Fruit fly (Drosophila melanogaster) whole organism, wandering third instar larva: ENCODE measurements around the gene SmydA-9.

ENCODE experiments used
- CG32264 ChIP-seq: fragments of 200-800 bp; sonication (Bioruptor generic); optimal IDR thresholded peaks from 2 replicates; lab custom pipeline; 2016; ENCODE audit warnings: missing biosample characterization, missing genetic modification characterization
- CG9705 ChIP-seq: fragments of 200-800 bp; sonication (Bioruptor generic); optimal IDR thresholded peaks from 2 replicates; lab custom pipeline; 2018; ENCODE audit warnings: missing biosample characterization, mild to moderate bottlenecking, missing genetic modification characterization
- CrebA ChIP-seq: fragments of 200-800 bp; sonication (Bioruptor generic); optimal IDR thresholded peaks from 2 replicates; lab custom pipeline; 2016; ENCODE audit warnings: missing biosample characterization, mild to moderate bottlenecking, missing genetic modification characterization, borderline replicate concordance
- Dfd ChIP-seq: fragments of >200 bp; optimal IDR thresholded peaks from 2 replicates; lab custom pipeline; 2017; ENCODE audit warnings: missing biosample characterization, missing genetic modification characterization
- Dif ChIP-seq: fragments of 200-275, 200-300 bp; sonication (Bioruptor generic); optimal IDR thresholded peaks from 2 replicates; lab custom pipeline; 2018; ENCODE audit warnings: missing biosample characterization, missing genetic modification characterization; ENCODE audit not compliant: partially characterized antibody
- GATAd ChIP-seq: sonication (Bioruptor generic); optimal IDR thresholded peaks from 2 replicates; lab custom pipeline; 2016; ENCODE audit warnings: missing biosample characterization, missing genetic modification characterization
- HLH106 ChIP-seq: fragments of 200-800 bp; optimal IDR thresholded peaks from 3 replicates; lab custom pipeline; 2019; ENCODE audit warnings: missing biosample characterization, mild to moderate bottlenecking, missing genetic modification characterization, moderate library complexity
- Hnf4 ChIP-seq: fragments of 200-800 bp; sonication (Bioruptor generic); optimal IDR thresholded peaks from 2 replicates; lab custom pipeline; 2016; ENCODE audit warnings: missing biosample characterization, mild to moderate bottlenecking, missing genetic modification characterization
- Hr78 ChIP-seq: fragments of >200 bp; optimal IDR thresholded peaks from 2 replicates; lab custom pipeline; 2017; ENCODE audit warnings: missing biosample characterization, missing genetic modification characterization
- Hr83 ChIP-seq: fragments of 200-300 bp; sonication (Bioruptor generic); optimal IDR thresholded peaks from 2 replicates; lab custom pipeline; 2016; ENCODE audit warnings: missing biosample characterization, mild to moderate bottlenecking, missing genetic modification characterization, moderate library complexity; ENCODE audit not compliant: poor library complexity, severe bottlenecking
- Jra ChIP-seq: sonication (Bioruptor generic); optimal IDR thresholded peaks from 2 replicates; lab custom pipeline; 2016; ENCODE audit warnings: missing biosample characterization, missing genetic modification characterization
- Mio ChIP-seq: sonication (Bioruptor generic); optimal IDR thresholded peaks from 2 replicates; lab custom pipeline; 2016; ENCODE audit warnings: missing biosample characterization, missing genetic modification characterization
- Myc ChIP-seq: fragments of >200 bp; optimal IDR thresholded peaks from 2 replicates; lab custom pipeline; 2017
- N ChIP-seq: fragments of >200 bp; optimal IDR thresholded peaks from 2 replicates; lab custom pipeline; 2018; ENCODE audit warnings: missing biosample characterization, missing external identifiers, missing genetic modification characterization
- OdsH ChIP-seq: fragments of 200-800 bp; sonication (Bioruptor generic); optimal IDR thresholded peaks from 2 replicates; lab custom pipeline; 2016; ENCODE audit warnings: missing biosample characterization, mild to moderate bottlenecking, missing genetic modification characterization
- Rel ChIP-seq, 2 experiments: fragments of 200-800 bp; sonication (Bioruptor generic) in 1 of 2; optimal IDR thresholded peaks; 2 replicates in 1 of 2; 3 replicates in 1 of 2; lab custom pipeline; 2016 to 2019; ENCODE audit warnings: mild to moderate bottlenecking in 2 of 2, missing biosample characterization in 2 of 2, missing genetic modification characterization in 2 of 2, moderate library complexity in 1 of 2
- Sp1 ChIP-seq: fragments of 200-800 bp; sonication (Bioruptor generic); optimal IDR thresholded peaks from 3 replicates; lab custom pipeline; 2019; ENCODE audit warnings: missing biosample characterization, mild to moderate bottlenecking, missing genetic modification characterization, moderate library complexity
- Vsx2 ChIP-seq: fragments of 200-300, 225-300 bp; sonication (Bioruptor generic); optimal IDR thresholded peaks from 2 replicates; lab custom pipeline; 2018; ENCODE audit warnings: missing biosample characterization, missing genetic modification characterization; ENCODE audit not compliant: partially characterized antibody
- br ChIP-seq: fragments of 200-800 bp; sonication (Bioruptor generic); optimal IDR thresholded peaks from 2 replicates; lab custom pipeline; 2016; ENCODE audit warnings: missing biosample characterization, missing genetic modification characterization
- brk ChIP-seq: fragments of 200-800 bp; sonication (Bioruptor generic); optimal IDR thresholded peaks from 2 replicates; lab custom pipeline; 2016; ENCODE audit warnings: missing biosample characterization, mild to moderate bottlenecking, missing genetic modification characterization
- dl ChIP-seq, 2 experiments: fragments of 175-275, 200-275 bp in 1 of 2; fragments of 200-275 bp in 1 of 2; sonication (Bioruptor generic); optimal IDR thresholded peaks; lab custom pipeline; 2018; ENCODE audit warnings: mild to moderate bottlenecking in 2 of 2, missing biosample characterization in 2 of 2, missing genetic modification characterization in 2 of 2, moderate library complexity in 2 of 2; ENCODE audit not compliant: partially characterized antibody in 2 of 2, insufficient read depth in 1 of 2
- dmrt93B ChIP-seq: fragments of 200-800 bp; sonication (Bioruptor generic); optimal IDR thresholded peaks from 2 replicates; lab custom pipeline; 2018; ENCODE audit warnings: missing biosample characterization, mild to moderate bottlenecking, missing genetic modification characterization
- dsf ChIP-seq: sonication (Bioruptor generic); optimal IDR thresholded peaks from 2 replicates; lab custom pipeline; 2016; ENCODE audit warnings: missing biosample characterization, missing genetic modification characterization, borderline replicate concordance
- ey ChIP-seq: fragments of 200-800 bp; sonication (Bioruptor generic); optimal IDR thresholded peaks from 2 replicates; lab custom pipeline; 2016; ENCODE audit warnings: missing biosample characterization, missing genetic modification characterization
- foxo ChIP-seq, 2 experiments: fragments of 200-800 bp; sonication (Bioruptor generic); optimal IDR thresholded peaks; 2 replicates in 1 of 2; 3 replicates in 1 of 2; lab custom pipeline; 2016 to 2017; ENCODE audit warnings: missing biosample characterization in 2 of 2, missing genetic modification characterization in 2 of 2
- fru ChIP-seq: fragments of 200-800 bp; sonication (Bioruptor generic); optimal IDR thresholded peaks from 3 replicates; lab custom pipeline; 2016; ENCODE audit warnings: missing biosample characterization, mild to moderate bottlenecking, missing genetic modification characterization
- h ChIP-seq: fragments of 200-800 bp; sonication (Bioruptor generic); optimal IDR thresholded peaks from 3 replicates; lab custom pipeline; 2016; ENCODE audit warnings: missing biosample characterization, mild to moderate bottlenecking, missing genetic modification characterization
- jim ChIP-seq: fragments of 175-275, 200-325 bp; sonication (Bioruptor generic); optimal IDR thresholded peaks from 2 replicates; lab custom pipeline; 2016; ENCODE audit warnings: missing biosample characterization, mild to moderate bottlenecking, missing genetic modification characterization
- psq ChIP-seq: fragments of 200-800 bp; sonication (Bioruptor generic); optimal IDR thresholded peaks from 3 replicates; lab custom pipeline; 2017; ENCODE audit warnings: missing biosample characterization, mild to moderate bottlenecking, missing genetic modification characterization, moderate library complexity
- sage ChIP-seq: fragments of 200-800 bp; sonication (Bioruptor generic); optimal IDR thresholded peaks from 2 replicates; lab custom pipeline; 2016; ENCODE audit warnings: missing biosample characterization, mild to moderate bottlenecking, missing genetic modification characterization
- sv ChIP-seq: fragments of 200-800 bp; sonication (Bioruptor generic); optimal IDR thresholded peaks from 3 replicates; lab custom pipeline; 2016; ENCODE audit warnings: missing biosample characterization, missing genetic modification characterization
- usp ChIP-seq: fragments of >200 bp; optimal IDR thresholded peaks from 2 replicates; lab custom pipeline; 2017; ENCODE audit warnings: missing biosample characterization, missing genetic modification characterization
- woc ChIP-seq: sonication (Bioruptor generic); optimal IDR thresholded peaks from 2 replicates; lab custom pipeline; 2016; ENCODE audit warnings: missing biosample characterization, mild to moderate bottlenecking, missing genetic modification characterization

The SmydA-9 gene

dm6 chrX:9236485-9236884 is 25.8 kb upstream of the SmydA-9 start, which contains the start of gene Ir8a:
Gene Ir8a, minus strand, starts transcription at chrX:9236585.
- no peak for TF ChIP-seq Hr83 (GFP tag; lab: Kevin White, UChicago)
- no peak for TF ChIP-seq CrebA (GFP tag; lab: Kevin White, UChicago)
- no peak for TF ChIP-seq Vsx2 (GFP tag; lab: Kevin White, UChicago)
- TF ChIP-seq Hr78, result no peak
- no peak for TF ChIP-seq psq
- no peak for TF ChIP-seq GATAd (GFP tag; lab: Kevin White, UChicago)
- TF ChIP-seq CG9705, result no peak
- TF ChIP-seq Myc (lab: Kevin White, UChicago), result no peak
- no peak for TF ChIP-seq Mio (GFP tag; lab: Kevin White, UChicago)
- TF ChIP-seq jim (GFP tag; lab: Kevin White, UChicago), result no peak
- TF ChIP-seq fru (GFP tag; lab: Kevin White, UChicago), result no peak
- TF ChIP-seq Jra (GFP tag; lab: Kevin White, UChicago), result no peak
- no peak for TF ChIP-seq OdsH (GFP tag; lab: Kevin White, UChicago)

dm6 chrX:9232199-9232598 is 21.5 kb upstream of the SmydA-9 start, which contains the start of gene CG12121:
Gene CG12121, minus strand, starts transcription at chrX:9232378.
- TF ChIP-seq Sp1 (no peak), Vsx2 (GFP tag; lab: Kevin White, UChicago) (peak; percentile 71), Dif (no peak), Rel (GFP tag; optimal IDR thresholded peaks at IDR 0.05; lab: Kevin White, UChicago) (no peak), Rel (tag; optimal IDR thresholded peaks at IDR 0.05; lab: Kevin White, UChicago) (peak; percentile 94)

- TF ChIP-seq usp (GFP tag; lab: Kevin White, UChicago) (no peak), Hr78 (no peak), CG32264 (GFP tag; lab: Kevin White, UChicago) (no peak), sage (GFP tag; lab: Kevin White, UChicago) (no peak), dsf (GFP tag; lab: Kevin White, UChicago) (no peak), dl (GFP tag; optimal IDR thresholded peaks at IDR 0.05; lab: Kevin White, UChicago; ENCODE audit: insufficient read depth in 1 of 2, partially characterized antibody in 2 of 2) (no peak), h (no peak), fru (GFP tag; lab: Kevin White, UChicago) (no peak), CrebA (GFP tag; lab: Kevin White, UChicago) (no peak), dmrt93B (GFP tag; lab: Kevin White, UChicago) (no peak), Hnf4 (no peak), N (GFP tag; lab: Kevin White, UChicago) (no peak), HLH106 (tag; lab: Kevin White, UChicago) (no peak), jim (GFP tag; lab: Kevin White, UChicago) (no peak), woc (no peak), foxo (GFP tag; optimal IDR thresholded peaks at IDR 0.05; lab: Kevin White, UChicago) (no peak), br (GFP tag; lab: Kevin White, UChicago) (no peak), psq (no peak), sv (no peak)
Measured at dm6 chrX:9226837-9227236, 16.1 kb upstream of the SmydA-9 start, which contains the start of gene Gr8a. Gene Gr8a, plus strand, starts transcription at chrX:9227137.

dm6 chrX:9225137-9225536 is 14.4 kb upstream of the SmydA-9 start, which contains the start of gene CG15370:
Gene CG15370, plus strand, starts transcription at chrX:9225437.
- TF ChIP-seq CG32264 (GFP tag; lab: Kevin White, UChicago) (no peak), Sp1 (no peak), Vsx2 (GFP tag; lab: Kevin White, UChicago) (no peak), Rel (GFP tag; optimal IDR thresholded peaks at IDR 0.05; lab: Kevin White, UChicago) (no peak), Rel (tag; optimal IDR thresholded peaks at IDR 0.05; lab: Kevin White, UChicago) (no peak), usp (GFP tag; lab: Kevin White, UChicago) (no peak), Dfd (GFP tag; lab: Kevin White, UChicago) (no peak), psq (no peak), sv (no peak), brk (GFP tag; lab: Kevin White, UChicago) (no peak), dsf (GFP tag; lab: Kevin White, UChicago) (no peak), fru (GFP tag; lab: Kevin White, UChicago) (no peak), Jra (GFP tag; lab: Kevin White, UChicago) (no peak), CrebA (GFP tag; lab: Kevin White, UChicago) (no peak), GATAd (GFP tag; lab: Kevin White, UChicago) (no peak), HLH106 (tag; lab: Kevin White, UChicago) (no peak), N (GFP tag; lab: Kevin White, UChicago) (no peak), Myc (lab: Kevin White, UChicago) (no peak), sage (GFP tag; lab: Kevin White, UChicago) (no peak), ey (GFP tag; lab: Kevin White, UChicago) (no peak), Hr78 (no peak)
